Worm (Caenorhabditis elegans): ENCODE data around the gene lcmt-1.

DNA sequence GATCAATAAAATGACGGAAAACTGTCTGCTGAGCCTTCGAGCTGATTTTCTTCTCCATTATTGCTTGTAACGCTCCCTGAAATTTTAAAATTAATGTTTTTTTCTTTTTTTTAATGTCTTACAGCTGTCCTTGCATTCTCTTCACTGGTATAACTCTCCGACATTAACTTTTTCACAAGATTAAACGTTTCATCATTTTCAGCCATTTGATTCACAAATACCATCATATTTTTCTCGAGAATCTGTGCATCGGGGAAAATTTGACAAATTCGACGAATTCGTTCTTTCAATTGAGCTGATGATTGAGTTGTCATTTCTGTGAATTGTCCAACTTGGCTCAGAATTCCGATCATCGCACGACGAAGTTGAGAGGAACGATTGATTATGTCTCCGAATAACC lies 33.9 kb upstream of the lcmt-1 start:
- TF ChIP-seq pha-4 (tag; optimal IDR thresholded peaks at IDR 0.05): no peak
- TF ChIP-seq M03D4.4 (tag; optimal IDR thresholded peaks at IDR 0.05): no peak
